Worm (Caenorhabditis elegans): ENCODE results near the gene ZK971.1.

Gene ZK971.1

ce11 chrII:10303663-10304115, 24.2 kb upstream of the ZK971.1 start, which contains the start of gene vha-9:
Gene vha-9, minus strand, starts transcription at chrII:10303713.
- TF ChIP-seq ztf-29 (GFP tag; IDR thresholded peaks at IDR 0.05) (no peak), cog-1 (tag; optimal IDR thresholded peaks at IDR 0.05) (peak; percentile 7), med-1 (GFP tag; optimal IDR thresholded peaks at IDR 0.05; ENCODE audit: insufficient read depth) (peak; percentile 62)

- TF ChIP-seq ref-1 (GFP tag; conservative IDR thresholded peaks at IDR 0.05) (no peak), T22C8.4 (GFP tag; IDR thresholded peaks at IDR 0.05) (no peak), flt-1 (GFP tag; IDR thresholded peaks at IDR 0.05) (no peak), cog-1 (tag; optimal IDR thresholded peaks at IDR 0.05) (no peak), klf-2 (GFP tag; conservative IDR thresholded peaks at IDR 0.05) (no peak)
Observed at ce11 chrII:10302646-10303045, 23.2 kb upstream of the ZK971.1 start, which contains the start of gene clpp-1. Gene clpp-1, minus strand, starts transcription at chrII:10302842.

ce11 chrII:10302141-10302574, 22.7 kb upstream of the ZK971.1 start:
- TF ChIP-seq tab-1 (GFP tag; IDR thresholded peaks at IDR 0.05) (0 out of 2 replicates have a peak, but pooled peaks have one; percentile 35), ztf-29 (GFP tag; IDR thresholded peaks at IDR 0.05) (0 out of 2 replicates have a peak, but pooled peaks have one; percentile 33), ztf-23 (GFP tag; IDR thresholded peaks at IDR 0.05) (peak; percentile 63; the same call in 1 of the 2 replicates), klf-2 (GFP tag; conservative IDR thresholded peaks at IDR 0.05) (0 out of 2 replicates have a peak, but pooled peaks have one; percentile 65)

- no peak for TF ChIP-seq T22C8.4 (GFP tag; IDR thresholded peaks at IDR 0.05)
- TF ChIP-seq ref-1 (GFP tag; conservative IDR thresholded peaks at IDR 0.05), result no peak
- TF ChIP-seq med-1 (GFP tag; optimal IDR thresholded peaks at IDR 0.05; ENCODE audit: insufficient read depth), result no peak
- peak; percentile 58; the same call in 1 of the 2 replicates for TF ChIP-seq ztf-23 (GFP tag; IDR thresholded peaks at IDR 0.05)
- peak; percentile 46 for TF ChIP-seq cog-1 (tag; optimal IDR thresholded peaks at IDR 0.05)
- TF ChIP-seq ztf-29 (GFP tag; IDR thresholded peaks at IDR 0.05), result no peak
- TF ChIP-seq flt-1 (GFP tag; IDR thresholded peaks at IDR 0.05), result peak; percentile 80; the same call in 1 of the 2 replicates
- TF ChIP-seq klf-2 (GFP tag; conservative IDR thresholded peaks at IDR 0.05), result 0 out of 2 replicates have a peak, but pooled peaks have one; percentile 67
- no peak for TF ChIP-seq tab-1 (GFP tag; IDR thresholded peaks at IDR 0.05)
Observed at ce11 chrII:10300954-10301353, 21.5 kb upstream of the ZK971.1 start, which contains the start of gene mdt-22. Gene mdt-22, plus strand, starts transcription at chrII:10301216.

ce11 chrII:10300082-10300749, 20.8 kb upstream of the ZK971.1 start, which contains the start of gene nep-26:
Gene nep-26, minus strand, starts transcription at chrII:10300132.
- TF ChIP-seq ztf-23 (GFP tag; IDR thresholded peaks at IDR 0.05) (no peak), med-1 (GFP tag; optimal IDR thresholded peaks at IDR 0.05; ENCODE audit: insufficient read depth) (no peak), T22C8.4 (GFP tag; IDR thresholded peaks at IDR 0.05) (no peak), cog-1 (tag; optimal IDR thresholded peaks at IDR 0.05) (no peak), flt-1 (GFP tag; IDR thresholded peaks at IDR 0.05) (no peak), ztf-29 (GFP tag; IDR thresholded peaks at IDR 0.05) (no peak), ref-1 (GFP tag; conservative IDR thresholded peaks at IDR 0.05) (no peak), tab-1 (GFP tag; IDR thresholded peaks at IDR 0.05) (no peak), klf-2 (GFP tag; conservative IDR thresholded peaks at IDR 0.05) (no peak)

ce11 chrII:10294262-10294661, 14.8 kb upstream of the ZK971.1 start:
- TF ChIP-seq cog-1 (tag; optimal IDR thresholded peaks at IDR 0.05), result no peak
- no peak for TF ChIP-seq tab-1 (GFP tag; IDR thresholded peaks at IDR 0.05)
- TF ChIP-seq ref-1 (GFP tag; conservative IDR thresholded peaks at IDR 0.05), result no peak
- no peak for TF ChIP-seq T22C8.4 (GFP tag; IDR thresholded peaks at IDR 0.05)
- TF ChIP-seq med-1 (GFP tag; optimal IDR thresholded peaks at IDR 0.05; ENCODE audit: insufficient read depth), result no peak
- no peak for TF ChIP-seq ztf-29 (GFP tag; IDR thresholded peaks at IDR 0.05)
- no peak for TF ChIP-seq ztf-23 (GFP tag; IDR thresholded peaks at IDR 0.05)

ce11 chrII:10288926-10289325, 9.5 kb upstream of the ZK971.1 start:
- TF ChIP-seq klf-2 (GFP tag; conservative IDR thresholded peaks at IDR 0.05), result no peak
- no peak for TF ChIP-seq flt-1 (GFP tag; IDR thresholded peaks at IDR 0.05)
- TF ChIP-seq ztf-29 (GFP tag; IDR thresholded peaks at IDR 0.05), result no peak
- TF ChIP-seq T22C8.4 (GFP tag; IDR thresholded peaks at IDR 0.05), result no peak
- no peak for TF ChIP-seq ref-1 (GFP tag; conservative IDR thresholded peaks at IDR 0.05)
- TF ChIP-seq med-1 (GFP tag; optimal IDR thresholded peaks at IDR 0.05; ENCODE audit: insufficient read depth), result no peak
- no peak for TF ChIP-seq ztf-23 (GFP tag; IDR thresholded peaks at IDR 0.05)
- no peak for TF ChIP-seq tab-1 (GFP tag; IDR thresholded peaks at IDR 0.05)
- no peak for TF ChIP-seq cog-1 (tag; optimal IDR thresholded peaks at IDR 0.05)

ce11 chrII:10284991-10285390, 5.5 kb upstream of the ZK971.1 start:
- no peak for TF ChIP-seq T22C8.4 (GFP tag; IDR thresholded peaks at IDR 0.05)
- TF ChIP-seq med-1 (GFP tag; optimal IDR thresholded peaks at IDR 0.05; ENCODE audit: insufficient read depth), result no peak
- no peak for TF ChIP-seq flt-1 (GFP tag; IDR thresholded peaks at IDR 0.05)
- no peak for TF ChIP-seq klf-2 (GFP tag; conservative IDR thresholded peaks at IDR 0.05)
- TF ChIP-seq tab-1 (GFP tag; IDR thresholded peaks at IDR 0.05), result no peak
- no peak for TF ChIP-seq ref-1 (GFP tag; conservative IDR thresholded peaks at IDR 0.05)
- TF ChIP-seq cog-1 (tag; optimal IDR thresholded peaks at IDR 0.05), result no peak
- no peak for TF ChIP-seq ztf-29 (GFP tag; IDR thresholded peaks at IDR 0.05)
- TF ChIP-seq ztf-23 (GFP tag; IDR thresholded peaks at IDR 0.05), result no peak

- TF ChIP-seq klf-2 (GFP tag; conservative IDR thresholded peaks at IDR 0.05) (no peak), ztf-23 (GFP tag; IDR thresholded peaks at IDR 0.05) (no peak), ztf-29 (GFP tag; IDR thresholded peaks at IDR 0.05) (no peak), cog-1 (tag; optimal IDR thresholded peaks at IDR 0.05) (no peak), tab-1 (GFP tag; IDR thresholded peaks at IDR 0.05) (no peak), med-1 (GFP tag; optimal IDR thresholded peaks at IDR 0.05; ENCODE audit: insufficient read depth) (no peak), ref-1 (GFP tag; conservative IDR thresholded peaks at IDR 0.05) (no peak), T22C8.4 (GFP tag; IDR thresholded peaks at IDR 0.05) (no peak), flt-1 (GFP tag; IDR thresholded peaks at IDR 0.05) (no peak)
Observed at ce11 chrII:10283145-10283544, 3.7 kb upstream of the ZK971.1 start.

All from whole organism, midembryonic.